Fruit fly (Drosophila melanogaster) ovary, adult (tissue): ENCODE measurements around the gene Set8.
A peak's percentile ranks its signal among the peaks of the same experiment; 100 is the strongest.

Experiments
- CG17801 ChIP-seq: fragments of 200-800 bp; optimal IDR thresholded peaks from 2 replicates; lab custom pipeline; 2019; ENCODE audit warnings: missing biosample characterization, mild to moderate bottlenecking, missing genetic modification characterization, moderate library complexity; ENCODE audit not compliant: partially characterized antibody

Set8 gene

dm6 chr3R:14315912-14316444 lies at the start of gene Set8:
Gene Set8 (plus strand): TSS chr3R:14316038.
- TF ChIP-seq CG17801 (GFP tag; lab: Kevin White, UChicago), result peak; percentile 81

dm6 chr3R:14275519-14276172 lies 40.2 kb upstream of the Set8 start:
- TF ChIP-seq CG17801 (GFP tag; lab: Kevin White, UChicago), result no peak

dm6 chr3R:14277894-14278522 lies 37.8 kb upstream of the Set8 start:
- TF ChIP-seq CG17801 (GFP tag; lab: Kevin White, UChicago), result peak; percentile 47

- TF ChIP-seq CG17801 (GFP tag; lab: Kevin White, UChicago), result no peak
Observed at dm6 chr3R:14278523-14279303, 37.1 kb upstream of the Set8 start.

dm6 chr3R:14279311-14279998 lies 36.4 kb upstream of the Set8 start:
- TF ChIP-seq CG17801 (GFP tag; lab: Kevin White, UChicago), result no peak

dm6 chr3R:14280324-14280723 lies 35.5 kb upstream of the Set8 start:
- no peak for TF ChIP-seq CG17801 (GFP tag; lab: Kevin White, UChicago)

- no peak for TF ChIP-seq CG17801 (GFP tag; lab: Kevin White, UChicago)
Observed at dm6 chr3R:14282215-14283041, 33.4 kb upstream of the Set8 start.

- TF ChIP-seq CG17801 (GFP tag; lab: Kevin White, UChicago), result no peak
Observed at dm6 chr3R:14283042-14283626, 32.7 kb upstream of the Set8 start.

- peak; percentile 91 for TF ChIP-seq CG17801 (GFP tag; lab: Kevin White, UChicago)
Observed at dm6 chr3R:14283754-14284421, 31.9 kb upstream of the Set8 start.

dm6 chr3R:14284422-14284760 lies 31.4 kb upstream of the Set8 start:
- TF ChIP-seq CG17801 (GFP tag; lab: Kevin White, UChicago), result no peak

dm6 chr3R:14285059-14285953 lies 30.5 kb upstream of the Set8 start:
- no peak for TF ChIP-seq CG17801 (GFP tag; lab: Kevin White, UChicago)
